Fruit fly (Drosophila melanogaster) whole organism, embryonic: ENCODE measurements around the gene ABCB7.
A peak's percentile ranks its signal among the peaks of the same experiment; 100 is the strongest.

Experiments
- Atf3 ChIP-seq: fragments of 200-800 bp; sonication (Bioruptor generic); optimal IDR thresholded peaks from 3 replicates; lab custom pipeline; 2016; ENCODE audit warnings: missing biosample characterization, missing genetic modification characterization
- CG10462 ChIP-seq: fragments of 200-800 bp; sonication (Bioruptor generic); optimal IDR thresholded peaks from 2 replicates; lab custom pipeline; 2016; ENCODE audit warnings: missing biosample characterization, missing genetic modification characterization
- CG13296 ChIP-seq: fragments of 200-800 bp; sonication (Bioruptor generic); optimal IDR thresholded peaks from 3 replicates; lab custom pipeline; 2018; ENCODE audit warnings: missing biosample characterization, mild to moderate bottlenecking, missing genetic modification characterization
- CG13624 ChIP-seq: fragments of 200-800 bp; sonication (Bioruptor generic); optimal IDR thresholded peaks from 2 replicates; lab custom pipeline; 2016; ENCODE audit warnings: missing biosample characterization, missing genetic modification characterization
- CG15514 ChIP-seq: fragments of 200-800 bp; sonication (Bioruptor generic); optimal IDR thresholded peaks from 3 replicates; lab custom pipeline; 2017; ENCODE audit warnings: missing biosample characterization, missing genetic modification characterization, mild to moderate bottlenecking, moderate library complexity, missing genetic modification reagents
- CG15601 ChIP-seq: fragments of 200-800 bp; sonication (Bioruptor generic); optimal IDR thresholded peaks from 3 replicates; lab custom pipeline; 2019; ENCODE audit warnings: missing biosample characterization, mild to moderate bottlenecking, missing genetic modification characterization, moderate library complexity
- CG16813 ChIP-seq: fragments of 200-800 bp; sonication (Bioruptor generic); IDR thresholded peaks from 3 replicates; pipeline ENCODE4 v1.3.6; 2022; ENCODE audit warnings: missing biosample characterization, missing genetic modification characterization; ENCODE audit not compliant: partially characterized antibody
- CG17359 ChIP-seq: fragments of 200-800 bp; sonication (Bioruptor generic); optimal IDR thresholded peaks from 3 replicates; lab custom pipeline; 2018; ENCODE audit warnings: missing biosample characterization, mild to moderate bottlenecking, missing genetic modification characterization, moderate library complexity
- CG17912 ChIP-seq: fragments of 200-800 bp; sonication (Bioruptor generic); optimal IDR thresholded peaks from 2 replicates; lab custom pipeline; 2018; ENCODE audit warnings: missing biosample characterization, mild to moderate bottlenecking, missing genetic modification characterization
- CG18011 ChIP-seq: fragments of 200-800 bp; sonication (Bioruptor generic); optimal IDR thresholded peaks from 2 replicates; lab custom pipeline; 2017; ENCODE audit warnings: missing biosample characterization, missing genetic modification characterization, mild to moderate bottlenecking, moderate library complexity, missing genotype
- CG1832 ChIP-seq: fragments of 200-800 bp; sonication (Bioruptor generic); optimal IDR thresholded peaks from 2 replicates; lab custom pipeline; 2017; ENCODE audit warnings: missing biosample characterization, mild to moderate bottlenecking, missing genetic modification characterization, inconsistent platforms
- CG4404 ChIP-seq: fragments of 200-800 bp; sonication (Bioruptor generic); IDR thresholded peaks from 2 replicates; pipeline ENCODE4 v1.3.6; 2022; ENCODE audit warnings: missing biosample characterization, missing genetic modification characterization
- CG4730 ChIP-seq: fragments of 200-800 bp; sonication (Bioruptor generic); IDR thresholded peaks from 2 replicates; pipeline ENCODE4 v1.3.6; 2022; ENCODE audit warnings: missing biosample characterization, missing genetic modification characterization
- CG6683 ChIP-seq: fragments of 200-800 bp; sonication (Bioruptor generic); optimal IDR thresholded peaks from 2 replicates; lab custom pipeline; 2017; ENCODE audit warnings: missing biosample characterization, mild to moderate bottlenecking, missing genetic modification characterization, missing genetic modification reagents
- CG7372 ChIP-seq: fragments of 200-800 bp; sonication (Bioruptor generic); IDR thresholded peaks from 2 replicates; pipeline ENCODE4 v1.3.6; 2022; ENCODE audit warnings: missing biosample characterization, missing genetic modification characterization
- CG7839 ChIP-seq: fragments of 200-800 bp; sonication (Bioruptor generic); optimal IDR thresholded peaks from 3 replicates; lab custom pipeline; 2018; ENCODE audit warnings: missing biosample characterization, mild to moderate bottlenecking, missing genetic modification characterization, moderate library complexity
- CG8388 ChIP-seq: fragments of 200-800 bp; sonication (Bioruptor generic); optimal IDR thresholded peaks from 2 replicates; lab custom pipeline; 2019; ENCODE audit warnings: missing biosample characterization, mild to moderate bottlenecking, missing genetic modification characterization, moderate library complexity
- CG8924 ChIP-seq: fragments of 200-800 bp; optimal IDR thresholded peaks from 3 replicates; lab custom pipeline; 2019; ENCODE audit warnings: missing biosample characterization, mild to moderate bottlenecking, missing genetic modification characterization, moderate library complexity
- Ets65A ChIP-seq: fragments of 200-800 bp; sonication (Bioruptor generic); peaks from one replicate; lab custom pipeline; 2016; ENCODE audit warnings: missing biosample characterization, missing genetic modification characterization
- H15 ChIP-seq: fragments of 200-800 bp; sonication (Bioruptor generic); IDR thresholded peaks from 3 replicates; pipeline ENCODE4 v1.3.6; 2022; ENCODE audit warnings: missing biosample characterization, missing genetic modification characterization
- MBD-R2 ChIP-seq: fragments of 200-800 bp; sonication (Bioruptor generic); IDR thresholded peaks from 2 replicates; pipeline ENCODE4 v1.3.6; 2022; ENCODE audit warnings: missing biosample characterization, missing genetic modification characterization
- MESR4 ChIP-seq: fragments of 200-800 bp; sonication (Bioruptor generic); optimal IDR thresholded peaks from 2 replicates; lab custom pipeline; 2018; ENCODE audit warnings: missing biosample characterization, mild to moderate bottlenecking, missing genetic modification characterization, moderate library complexity
- Neu2 ChIP-seq: fragments of 200-800 bp; sonication (Bioruptor generic); optimal IDR thresholded peaks from 3 replicates; lab custom pipeline; 2016; ENCODE audit warnings: missing biosample characterization, missing genetic modification characterization, borderline replicate concordance
- Nf-YA ChIP-seq: fragments of 200-800 bp; sonication (Bioruptor generic); IDR thresholded peaks from 2 replicates; pipeline ENCODE4 v1.3.6; 2022; ENCODE audit warnings: missing biosample characterization, missing genetic modification characterization
- Opbp ChIP-seq: fragments of 200-800 bp; sonication (Bioruptor generic); IDR thresholded peaks from 3 replicates; pipeline ENCODE4 v1.3.6; 2022; ENCODE audit warnings: missing biosample characterization, missing genetic modification characterization; ENCODE audit not compliant: partially characterized antibody
- Sox100B ChIP-seq: fragments of 200-800 bp; sonication (Bioruptor generic); optimal IDR thresholded peaks from 3 replicates; lab custom pipeline; 2018; ENCODE audit warnings: missing biosample characterization, mild to moderate bottlenecking, missing genetic modification characterization
- Sox102F ChIP-seq: fragments of 200-800 bp; sonication (Bioruptor generic); optimal IDR thresholded peaks from 2 replicates; lab custom pipeline; 2018; ENCODE audit warnings: missing biosample characterization, mild to moderate bottlenecking, missing genetic modification characterization, moderate library complexity
- abd-A ChIP-seq: fragments of 200-800 bp; sonication (Bioruptor generic); optimal IDR thresholded peaks from 3 replicates; lab custom pipeline; 2019; ENCODE audit warnings: missing biosample characterization, mild to moderate bottlenecking, missing genetic modification characterization, moderate library complexity
- ase ChIP-seq: fragments of 200-800 bp; sonication (Bioruptor generic); IDR thresholded peaks from 3 replicates; pipeline ENCODE4 v1.3.6; 2022; ENCODE audit warnings: missing biosample characterization, missing genetic modification characterization
- bowl ChIP-seq: fragments of 200-800 bp; sonication (Bioruptor generic); IDR thresholded peaks from 2 replicates; pipeline ENCODE4 v1.3.6; 2022; ENCODE audit warnings: missing biosample characterization, missing genetic modification characterization
- crol ChIP-seq: fragments of 200-800 bp; sonication (Bioruptor generic); IDR thresholded peaks from 2 replicates; pipeline ENCODE4 v1.3.6; 2022; ENCODE audit warnings: missing biosample characterization, missing genetic modification characterization
- ewg ChIP-seq: fragments of 200-800 bp; sonication (Bioruptor generic); optimal IDR thresholded peaks from 3 replicates; lab custom pipeline; 2017; ENCODE audit warnings: mild to moderate bottlenecking, missing biosample characterization, missing genetic modification reagents, missing genetic modification characterization
- eyg ChIP-seq: fragments of 200-800 bp; sonication (Bioruptor generic); optimal IDR thresholded peaks from 3 replicates; lab custom pipeline; 2016; ENCODE audit warnings: missing biosample characterization, missing genetic modification characterization
- gcm ChIP-seq: fragments of 200-800 bp; sonication (Bioruptor generic); optimal IDR thresholded peaks from 2 replicates; lab custom pipeline; 2019; ENCODE audit warnings: missing biosample characterization, mild to moderate bottlenecking, missing genetic modification characterization, moderate library complexity
- gem ChIP-seq: fragments of 200-800 bp; sonication (Bioruptor generic); optimal IDR thresholded peaks from 2 replicates; lab custom pipeline; 2019; ENCODE audit warnings: missing biosample characterization, mild to moderate bottlenecking, missing genetic modification characterization, moderate library complexity
- grn ChIP-seq: fragments of 200-800 bp; sonication (Bioruptor generic); optimal IDR thresholded peaks from 3 replicates; lab custom pipeline; 2017; ENCODE audit warnings: missing biosample characterization, missing genetic modification characterization
- hb ChIP-seq: fragments of 200-800 bp; sonication (Bioruptor generic); IDR thresholded peaks from 3 replicates; pipeline ENCODE4 v1.3.6; 2022; ENCODE audit warnings: missing biosample characterization, missing genetic modification characterization; ENCODE audit not compliant: partially characterized antibody
- lmd ChIP-seq: fragments of 200-800 bp; sonication (Bioruptor generic); IDR thresholded peaks from 2 replicates; pipeline ENCODE4 v1.3.6; 2022; ENCODE audit warnings: missing biosample characterization, missing genetic modification characterization
- lov ChIP-seq, 2 experiments: fragments of 200-800 bp in 1 of 2; fragments of >200 bp in 1 of 2; sonication (Bioruptor generic) in 1 of 2; IDR thresholded peaks in 1 of 2; optimal IDR thresholded peaks in 1 of 2; 2 replicates in 1 of 2; 3 replicates in 1 of 2; pipeline versions ENCODE4 v1.3.6 to Lab custom; 2017 to 2022; ENCODE audit warnings: missing biosample characterization in 1 of 2, missing genetic modification characterization in 1 of 2
- onecut ChIP-seq: fragments of 200-800 bp; sonication (Bioruptor generic); IDR thresholded peaks from 2 replicates; pipeline ENCODE4 v1.3.6; 2022; ENCODE audit warnings: missing biosample characterization, missing genetic modification characterization
- org-1 ChIP-seq: fragments of 200-800 bp; sonication (Bioruptor generic); optimal IDR thresholded peaks from 2 replicates; lab custom pipeline; 2017; ENCODE audit warnings: missing biosample characterization, missing genetic modification characterization
- pan ChIP-seq, 4 experiments: fragments of >200 bp in 3 of 4; fragments of 200-800 bp in 1 of 4; sonication (Bioruptor generic) in 1 of 4; optimal IDR thresholded peaks in 3 of 4; IDR thresholded peaks in 1 of 4; 2 replicates each; pipeline versions ENCODE4 v1.3.6 to Lab custom; 2017 to 2022; ENCODE audit warnings: missing biosample characterization in 2 of 4, missing genetic modification characterization in 2 of 4, mixed read lengths in 1 of 4
- ranshi ChIP-seq: fragments of 200-800 bp; sonication (Bioruptor generic); IDR thresholded peaks from 2 replicates; pipeline ENCODE4 v1.3.6; 2022; ENCODE audit warnings: missing biosample characterization, missing genetic modification characterization
- scrt ChIP-seq: fragments of 200-800 bp; sonication (Bioruptor generic); optimal IDR thresholded peaks from 2 replicates; lab custom pipeline; 2018; ENCODE audit warnings: missing biosample characterization, mild to moderate bottlenecking, missing genetic modification characterization, moderate library complexity
- sna ChIP-seq: fragments of 200-800 bp; sonication (Bioruptor generic); IDR thresholded peaks from 2 replicates; pipeline ENCODE4 v1.3.6; 2022; ENCODE audit warnings: missing biosample characterization, missing genetic modification characterization; ENCODE audit not compliant: partially characterized antibody
- sr ChIP-seq: fragments of 200-800 bp; sonication (Bioruptor generic); IDR thresholded peaks from 3 replicates; pipeline ENCODE4 v1.3.6; 2022; ENCODE audit warnings: missing biosample characterization, missing genetic modification characterization
- tx ChIP-seq: fragments of 200-800 bp; sonication (Bioruptor generic); optimal IDR thresholded peaks from 2 replicates; lab custom pipeline; 2016; ENCODE audit warnings: missing biosample characterization, missing genetic modification characterization
- vvl ChIP-seq: fragments of 200-800 bp; sonication (Bioruptor generic); IDR thresholded peaks from 2 replicates; pipeline ENCODE4 v1.3.6; 2022; ENCODE audit warnings: missing biosample characterization, missing genetic modification characterization
- zfh1 ChIP-seq: fragments of 200-800 bp; sonication (Bioruptor generic); IDR thresholded peaks from 3 replicates; pipeline ENCODE4 v1.3.6; 2022; ENCODE audit warnings: missing biosample characterization, missing genetic modification characterization

Gene ABCB7

DNA sequence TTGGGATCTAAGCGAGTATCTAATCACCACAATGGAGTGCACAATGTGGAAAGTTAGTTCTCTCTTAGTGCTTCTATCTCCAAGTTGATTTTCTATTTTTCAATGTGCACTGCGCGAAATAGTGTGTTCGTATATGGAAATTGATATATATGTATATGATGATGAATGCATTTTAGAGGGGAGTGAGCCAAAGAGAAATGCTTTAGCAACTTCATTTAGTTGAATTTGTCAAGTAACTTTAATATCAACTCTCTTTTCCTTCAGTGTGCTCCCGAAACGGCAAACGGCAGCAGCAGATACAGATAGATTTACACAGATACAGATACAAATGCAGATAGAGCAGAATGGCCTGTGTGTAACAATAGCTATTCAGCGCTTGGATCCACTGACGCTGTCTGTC is 34.2 kb upstream of the ABCB7 start (continued):
- no peak for TF ChIP-seq hb (GFP tag; lab: Robert Waterston, UW)
- TF ChIP-seq CG16813 (GFP tag; lab: Robert Waterston, UW): no peak
- peak; percentile 41 for TF ChIP-seq tx (GFP tag; lab: Kevin White, UChicago)
- TF ChIP-seq gem (tag; lab: Kevin White, UChicago): peak; percentile 78
- no peak for TF ChIP-seq CG7372 (GFP tag; lab: Robert Waterston, UW)
- no peak for TF ChIP-seq ranshi (GFP tag; lab: Robert Waterston, UW)
- peak; percentile 24 for TF ChIP-seq gcm (GFP tag; lab: Kevin White, UChicago)
- TF ChIP-seq CG13624: peak; percentile 55
- TF ChIP-seq CG15601 (tag; lab: Kevin White, UChicago): peak; percentile 59
- no peak for TF ChIP-seq MESR4 (GFP tag; lab: Kevin White, UChicago)
- TF ChIP-seq Opbp (GFP tag; lab: Robert Waterston, UW): no peak
- TF ChIP-seq CG17912 (GFP tag; lab: Kevin White, UChicago): no peak
- peak; percentile 96 for TF ChIP-seq Ets65A (GFP tag; lab: Kevin White, UChicago)
- TF ChIP-seq CG4404: peak; percentile 72
- no peak for TF ChIP-seq scrt (GFP tag; lab: Kevin White, UChicago)
- TF ChIP-seq pan (optimal IDR thresholded peaks at IDR 0.05; lab: Kevin White, UChicago): no peak
- peak in 1 of 2 experiments; percentile 73 for TF ChIP-seq pan (GFP tag; optimal IDR thresholded peaks at IDR 0.05 in 1 of 2, IDR thresholded peaks at IDR 0.05 in 1 of 2)
- no peak for TF ChIP-seq lov (optimal IDR thresholded peaks at IDR 0.05; lab: Kevin White, UChicago)
- TF ChIP-seq lov (GFP tag; IDR thresholded peaks at IDR 0.05; lab: Robert Waterston, UW): 0 out of 3 replicates have a peak, but pooled peaks have one; percentile 69
- 0 out of 3 replicates have a peak, but pooled peaks have one; percentile 45 for TF ChIP-seq H15 (GFP tag; lab: Robert Waterston, UW)
- peak; percentile 78 for TF ChIP-seq vvl
- TF ChIP-seq MBD-R2: peak; percentile 23; the same call in 1 of the 2 replicates
- TF ChIP-seq CG17359: peak; percentile 27
- TF ChIP-seq Sox102F: peak; percentile 82
- TF ChIP-seq sr (GFP tag; lab: Robert Waterston, UW): no peak
- TF ChIP-seq Atf3 (GFP tag; lab: Kevin White, UChicago): peak; percentile 52
- TF ChIP-seq eyg (GFP tag; lab: Kevin White, UChicago): no peak
- TF ChIP-seq lmd (GFP tag; lab: Robert Waterston, UW): peak; percentile 61
- TF ChIP-seq zfh1 (GFP tag; lab: Robert Waterston, UW): peak; percentile 82; the same call in 2 of the 3 replicates
- peak; percentile 45 for TF ChIP-seq org-1 (GFP tag; lab: Kevin White, UChicago)
- no peak for TF ChIP-seq sna
- peak; percentile 57 for TF ChIP-seq ewg
- TF ChIP-seq crol (GFP tag; lab: Robert Waterston, UW): peak; percentile 19; the same call in 1 of the 2 replicates
- TF ChIP-seq Neu2 (GFP tag; lab: Kevin White, UChicago): no peak
- TF ChIP-seq CG6683 (GFP tag; lab: Kevin White, UChicago): no peak
- TF ChIP-seq CG10462 (GFP tag; lab: Kevin White, UChicago): peak; percentile 29
- no peak for TF ChIP-seq onecut (GFP tag; lab: Robert Waterston, UW)
- TF ChIP-seq CG13296 (GFP tag; lab: Kevin White, UChicago): no peak
- no peak for TF ChIP-seq Nf-YA (GFP tag; lab: Robert Waterston, UW)
- peak; percentile 5; the same call in 1 of the 2 replicates for TF ChIP-seq CG4730 (GFP tag; lab: Robert Waterston, UW)
- TF ChIP-seq CG1832 (GFP tag; lab: Kevin White, UChicago): no peak
- peak; percentile 7 for TF ChIP-seq grn
- no peak for TF ChIP-seq CG15514
- peak; percentile 55; the same call in 2 of the 3 replicates for TF ChIP-seq ase (GFP tag; lab: Robert Waterston, UW)
- TF ChIP-seq CG18011 (GFP tag; lab: Kevin White, UChicago): no peak
- peak; percentile 72 for TF ChIP-seq CG7839 (tag; lab: Kevin White, UChicago)
- peak; percentile 62 for TF ChIP-seq CG8388 (GFP tag; lab: Kevin White, UChicago)
- TF ChIP-seq CG8924 (tag; lab: Kevin White, UChicago): peak; percentile 69
- TF ChIP-seq Sox100B (GFP tag; lab: Kevin White, UChicago): no peak
- no peak for TF ChIP-seq abd-A (tag; lab: Kevin White, UChicago)
- TF ChIP-seq bowl: peak; percentile 57; the same call in 1 of the 2 replicates
